Fruit fly (Drosophila melanogaster) whole organism, larva: Measurements from ENCODE around the gene CG2931.

ENCODE experiments used
- noc ChIP-seq: fragments of 200-800 bp; sonication (Bioruptor generic); optimal IDR thresholded peaks from 3 replicates; lab custom pipeline; 2019; ENCODE audit warnings: missing biosample characterization, mild to moderate bottlenecking, missing genetic modification characterization, moderate library complexity

The CG2931 gene

dm6 chr3R:5568590-5568989, at the start of gene CG2931, which contains the start of gene Rheb:
Gene CG2931, minus strand, starts transcription at chr3R:5568615.
Gene Rheb, plus strand, starts transcription at chr3R:5568921.
- TF ChIP-seq noc (tag; lab: Kevin White, UChicago) = peak; percentile 23

- no peak for TF ChIP-seq noc (tag; lab: Kevin White, UChicago)
Measured at dm6 chr3R:5615484-5615883, 47.1 kb upstream of the CG2931 start.

dm6 chr3R:5613114-5613443, 44.7 kb upstream of the CG2931 start, which contains the start of gene Atu:
Gene Atu, plus strand, starts transcription at chr3R:5613358.
- TF ChIP-seq noc (tag; lab: Kevin White, UChicago) = no peak

- TF ChIP-seq noc (tag; lab: Kevin White, UChicago) = no peak
Measured at dm6 chr3R:5612372-5613113, 44.1 kb upstream of the CG2931 start, which contains the start of gene Rga. Gene Rga, minus strand, starts transcription at chr3R:5613112.

- no peak for TF ChIP-seq noc (tag; lab: Kevin White, UChicago)
Measured at dm6 chr3R:5611733-5612132, 43.3 kb upstream of the CG2931 start.

dm6 chr3R:5611167-5611566, 42.8 kb upstream of the CG2931 start:
- TF ChIP-seq noc (tag; lab: Kevin White, UChicago) = no peak

- TF ChIP-seq noc (tag; lab: Kevin White, UChicago) = no peak
Measured at dm6 chr3R:5610656-5611055, 42.2 kb upstream of the CG2931 start.

dm6 chr3R:5608422-5608821, 40.0 kb upstream of the CG2931 start:
- TF ChIP-seq noc (tag; lab: Kevin White, UChicago) = no peak

dm6 chr3R:5606477-5606876, 38.1 kb upstream of the CG2931 start, which contains the start of gene asl:
Gene asl, minus strand, starts transcription at chr3R:5606543.
- TF ChIP-seq noc (tag; lab: Kevin White, UChicago) = no peak

dm6 chr3R:5601044-5601523, 32.7 kb upstream of the CG2931 start, which contains the start of the genes kra and SecS:
Gene kra, minus strand, starts transcription at chr3R:5601136.
Gene SecS, plus strand, starts transcription at chr3R:5601433.
- TF ChIP-seq noc (tag; lab: Kevin White, UChicago) = peak; percentile 55

- no peak for TF ChIP-seq noc (tag; lab: Kevin White, UChicago)
Measured at dm6 chr3R:5600361-5601043, 32.1 kb upstream of the CG2931 start.

- TF ChIP-seq noc (tag; lab: Kevin White, UChicago) = no peak
Measured at dm6 chr3R:5599521-5600360, 31.3 kb upstream of the CG2931 start.

- no peak for TF ChIP-seq noc (tag; lab: Kevin White, UChicago)
Measured at dm6 chr3R:5594878-5595277, 26.5 kb upstream of the CG2931 start.

- TF ChIP-seq noc (tag; lab: Kevin White, UChicago) = no peak
Measured at dm6 chr3R:5592009-5592572, 23.7 kb upstream of the CG2931 start.

dm6 chr3R:5591398-5591853, 23.0 kb upstream of the CG2931 start, which contains the start of the genes noi and Vha26:
Gene noi, minus strand, starts transcription at chr3R:5591459.
Gene Vha26, plus strand, starts transcription at chr3R:5591763.
- no peak for TF ChIP-seq noc (tag; lab: Kevin White, UChicago)
